Worm (Caenorhabditis elegans) whole organism, midembryonic: ENCODE data around the gene npr-6.

Source experiments
- cog-1 ChIP-seq: sonication (generic microtip); optimal IDR thresholded peaks from 2 replicates; lab custom pipeline; 2016; ENCODE audit warnings: missing genetic modification characterization, missing compliant biosample characterization
- flt-1 ChIP-seq: fragments of 200-800 bp; sonication (Bioruptor generic); IDR thresholded peaks from 2 replicates; pipeline ENCODE4 v1.3.6; 2022; ENCODE audit warnings: missing genetic modification characterization, missing compliant biosample characterization
- klf-2 ChIP-seq: fragments of 200-800 bp; sonication (Bioruptor generic); conservative IDR thresholded peaks from 2 replicates; pipeline ENCODE4 v1.3.6; 2022; ENCODE audit warnings: missing genetic modification reagents, missing genetic modification characterization, missing compliant biosample characterization
- ztf-23 ChIP-seq: fragments of 200-800 bp; sonication (Bioruptor generic); IDR thresholded peaks from 2 replicates; pipeline ENCODE4 v1.3.6; 2022; ENCODE audit warnings: missing genetic modification reagents, missing genetic modification characterization, missing compliant biosample characterization
- ztf-29 ChIP-seq: fragments of 200-800 bp; sonication (Bioruptor generic); IDR thresholded peaks from 2 replicates; pipeline ENCODE4 v1.3.6; 2022; ENCODE audit warnings: missing genetic modification reagents, missing genetic modification characterization, missing compliant biosample characterization

- TF ChIP-seq klf-2 (GFP tag; lab: Robert Waterston, UW) = no peak
- no peak for TF ChIP-seq flt-1 (GFP tag; lab: Robert Waterston, UW)
- TF ChIP-seq ztf-23 = no peak
- no peak for TF ChIP-seq ztf-29 (GFP tag; lab: Robert Waterston, UW)
- no peak for TF ChIP-seq cog-1 (tag; lab: Kevin White, UChicago)
Measured at ce11 chrX:10236844-10237243, 48.7 kb downstream of the npr-6 start, which contains the start of gene zipt-13.
